Worm (Caenorhabditis elegans) whole organism, L2 larva: ENCODE measurements around the gene fbxa-90.
"Not testable (repeated sequence)": the region's sequence is repeated elsewhere in the genome, so short reads cannot be mapped to it uniquely, and the experiment has no call there.

Experiments
- R02D3.7 ChIP-seq: fragments of 150-350 bp; optimal IDR thresholded peaks from 2 replicates; lab custom pipeline; 2014; ENCODE audit warnings: missing biosample characterization, missing genetic modification characterization
- Y55F3AM.14 ChIP-seq: fragments of 200-800 bp; sonication (Bioruptor generic); optimal IDR thresholded peaks from 2 replicates; lab custom pipeline; 2018; ENCODE audit warnings: mild to moderate bottlenecking, missing genetic modification characterization, missing compliant biosample characterization
- ZK546.5 ChIP-seq: sonication (generic microtip); optimal IDR thresholded peaks from 2 replicates; lab custom pipeline; 2017; ENCODE audit warnings: missing biosample characterization, missing genetic modification characterization
- alr-1 ChIP-seq: fragments of 150-350 bp; optimal IDR thresholded peaks from 2 replicates; lab custom pipeline; 2014; ENCODE audit warnings: missing biosample characterization, missing genetic modification characterization
- aly-2 ChIP-seq: fragments of 150-350 bp; optimal IDR thresholded peaks from 2 replicates; lab custom pipeline; 2014; ENCODE audit warnings: missing biosample characterization, missing genetic modification characterization
- ama-1 ChIP-seq: fragments of 150-350 bp; optimal IDR thresholded peaks from 2 replicates; lab custom pipeline; 2018; ENCODE audit warnings: inconsistent platforms
- ceh-82 ChIP-seq: fragments of 150-350 bp; optimal IDR thresholded peaks from 2 replicates; lab custom pipeline; 2014; ENCODE audit warnings: missing biosample characterization, missing genetic modification characterization
- dmd-4 ChIP-seq: sonication (generic microtip); optimal IDR thresholded peaks from 2 replicates; lab custom pipeline; 2017; ENCODE audit warnings: missing biosample characterization, missing genetic modification characterization
- egl-27 ChIP-seq: sonication (generic microtip); optimal IDR thresholded peaks from 3 replicates; lab custom pipeline; 2017; ENCODE audit warnings: missing biosample characterization, missing genetic modification reagents, missing genetic modification characterization
- elt-1 ChIP-seq: fragments of 150-350 bp; optimal IDR thresholded peaks from 2 replicates; lab custom pipeline; 2014; ENCODE audit warnings: missing biosample characterization, missing genetic modification characterization
- elt-3 ChIP-seq: sonication (generic microtip); optimal IDR thresholded peaks from 2 replicates; lab custom pipeline; 2017; ENCODE audit warnings: missing biosample characterization, missing genetic modification characterization
- fos-1 ChIP-seq: fragments of 150-350 bp; optimal IDR thresholded peaks from 2 replicates; lab custom pipeline; 2014; ENCODE audit warnings: missing biosample characterization, missing genetic modification characterization
- gmeb-1 ChIP-seq: fragments of 150-350 bp; optimal IDR thresholded peaks from 2 replicates; lab custom pipeline; 2014; ENCODE audit warnings: missing biosample characterization, missing genetic modification characterization
- lin-11 ChIP-seq: fragments of 150-350 bp; sonication (generic microtip); optimal IDR thresholded peaks from 2 replicates; lab custom pipeline; 2014; ENCODE audit warnings: missing biosample characterization, missing genetic modification characterization, inconsistent platforms, mixed read lengths
- lin-39 ChIP-seq: fragments of 150-350 bp; optimal IDR thresholded peaks from 2 replicates; lab custom pipeline; 2014; ENCODE audit warnings: missing biosample characterization, missing genetic modification reagents, missing genetic modification characterization
- lsy-2 ChIP-seq, 2 experiments: fragments of 150-350 bp in 1 of 2; sonication (generic microtip) in 1 of 2; optimal IDR thresholded peaks; 2 replicates each; lab custom pipeline; 2014 to 2017; ENCODE audit warnings: missing biosample characterization in 2 of 2, missing genetic modification characterization in 2 of 2
- mab-5 ChIP-seq: fragments of 150-350 bp; optimal IDR thresholded peaks from 2 replicates; lab custom pipeline; 2014; ENCODE audit warnings: missing biosample characterization, missing genetic modification characterization
- mdl-1 ChIP-seq, 2 experiments: fragments of 150-350 bp in 1 of 2; sonication (generic microtip) in 1 of 2; optimal IDR thresholded peaks; 2 replicates each; lab custom pipeline; 2017; ENCODE audit warnings: missing biosample characterization in 2 of 2, missing genetic modification characterization in 2 of 2
- nhr-11 ChIP-seq: fragments of 150-350 bp; optimal IDR thresholded peaks from 2 replicates; lab custom pipeline; 2014; ENCODE audit warnings: missing biosample characterization, missing genetic modification characterization
- nhr-129 ChIP-seq: fragments of 150-350 bp; optimal IDR thresholded peaks from 2 replicates; lab custom pipeline; 2014; ENCODE audit warnings: missing biosample characterization, missing genetic modification characterization
- nhr-21 ChIP-seq: fragments of 150-350 bp; optimal IDR thresholded peaks from 2 replicates; lab custom pipeline; 2014; ENCODE audit warnings: missing biosample characterization, missing genetic modification characterization
- nhr-23 ChIP-seq: fragments of 150-350 bp; optimal IDR thresholded peaks from 2 replicates; lab custom pipeline; 2014; ENCODE audit warnings: missing biosample characterization, missing genetic modification reagents, missing genetic modification characterization
- nhr-6 ChIP-seq: fragments of 150-350 bp; optimal IDR thresholded peaks from 2 replicates; lab custom pipeline; 2014; ENCODE audit warnings: missing biosample characterization, missing genetic modification characterization
- nhr-77 ChIP-seq: fragments of 150-350 bp; optimal IDR thresholded peaks from 2 replicates; lab custom pipeline; 2014; ENCODE audit warnings: missing biosample characterization, missing genetic modification characterization
- peb-1 ChIP-seq: fragments of 150-350 bp; optimal IDR thresholded peaks from 2 replicates; lab custom pipeline; 2014; ENCODE audit warnings: missing biosample characterization, missing genetic modification characterization
- skn-1 ChIP-seq: sonication (generic microtip); optimal IDR thresholded peaks from 2 replicates; lab custom pipeline; 2017; ENCODE audit warnings: missing biosample characterization, missing genetic modification characterization
- sma-3 ChIP-seq: sonication (generic microtip); optimal IDR thresholded peaks from 2 replicates; lab custom pipeline; 2016; ENCODE audit warnings: missing genetic modification reagents, missing genetic modification characterization, missing compliant biosample characterization
- sma-9 ChIP-seq, 2 experiments: fragments of 150-350 bp in 1 of 2; sonication (generic microtip) in 1 of 2; optimal IDR thresholded peaks; 2 replicates each; lab custom pipeline; 2014 to 2016; ENCODE audit warnings: missing genetic modification characterization in 2 of 2, mild to moderate bottlenecking in 1 of 2, missing biosample characterization in 1 of 2, missing compliant biosample characterization in 1 of 2, missing genetic modification reagents in 1 of 2, moderate library complexity in 1 of 2
- unc-39 ChIP-seq: fragments of 150-350 bp; optimal IDR thresholded peaks from 2 replicates; lab custom pipeline; 2014; ENCODE audit warnings: missing biosample characterization, missing genetic modification characterization
- unc-55 ChIP-seq: fragments of 150-350 bp; sonication (generic microtip); optimal IDR thresholded peaks from 3 replicates; lab custom pipeline; 2014; ENCODE audit warnings: missing biosample characterization, missing genetic modification reagents, missing genetic modification characterization
- unc-62 ChIP-seq: fragments of 150-350 bp; optimal IDR thresholded peaks from 2 replicates; lab custom pipeline; 2014; ENCODE audit warnings: missing biosample characterization, missing genetic modification reagents, missing genetic modification characterization
- ztf-1 ChIP-seq: fragments of 200-800 bp; sonication (Bioruptor generic); conservative IDR thresholded peaks from 2 replicates; pipeline ENCODE4 v1.3.6; 2022; ENCODE audit warnings: missing genetic modification characterization, missing compliant biosample characterization
- ztf-4 ChIP-seq: fragments of 150-350 bp; optimal IDR thresholded peaks from 2 replicates; lab custom pipeline; 2014; ENCODE audit warnings: missing biosample characterization, missing genetic modification characterization

The fbxa-90 gene

ce11 chrV:16927345-16927744 lies 39.3 kb upstream of the fbxa-90 start, which contains the start of gene Y102A5C.36:
TSS of gene Y102A5C.36 (minus strand) at chrV:16927445.
- TF ChIP-seq nhr-77 (tag; lab: Kevin White, UChicago) (no peak), ama-1 (lab: Kevin White, UChicago) (no peak), nhr-6 (tag; lab: Kevin White, UChicago) (no peak), lin-11 (tag; lab: Kevin White, UChicago) (no peak), nhr-21 (tag; lab: Kevin White, UChicago) (no peak), fos-1 (no peak), peb-1 (tag; lab: Kevin White, UChicago) (no peak), ztf-4 (tag; lab: Kevin White, UChicago) (no peak), unc-62 (GFP tag; lab: Kevin White, UChicago) (no peak), dmd-4 (no peak), lin-39 (tag; lab: Kevin White, UChicago) (no peak), R02D3.7 (no peak)

ce11 chrV:16938731-16939130 lies 27.9 kb upstream of the fbxa-90 start, which contains the start of gene fbxa-148:
TSS of gene fbxa-148 (plus strand) at chrV:16939031.
- not testable (repeated sequence) for TF ChIP-seq egl-27, lin-11, nhr-11 (tag; lab: Kevin White, UChicago)
- TF ChIP-seq, all 48 proteins: peak for 0; not testable (repeated sequence) for 48

ce11 chrV:16948011-16948410 lies 18.6 kb upstream of the fbxa-90 start, which contains the start of gene fbxa-112:
TSS of gene fbxa-112 (minus strand) at chrV:16948111.
- TF ChIP-seq skn-1; sma-3; elt-1 (tag; lab: Kevin White, UChicago): not testable (repeated sequence)
- TF ChIP-seq, all 48 proteins: peak for 0; not testable (repeated sequence) for 48

ce11 chrV:16949609-16950008 lies 17.0 kb upstream of the fbxa-90 start, which contains the start of gene fbxa-111:
TSS of gene fbxa-111 (minus strand) at chrV:16949709.
- TF ChIP-seq nhr-23 (tag; lab: Kevin White, UChicago); ZK546.5 (tag; lab: Kevin White, UChicago); aly-2: not testable (repeated sequence)

ce11 chrV:16950036-16950435 lies 16.6 kb upstream of the fbxa-90 start:
- TF ChIP-seq mab-5, result no peak
- no peak for TF ChIP-seq lsy-2 (tag; optimal IDR thresholded peaks at IDR 0.05; lab: Kevin White, UChicago)
- TF ChIP-seq nhr-21 (tag; lab: Kevin White, UChicago), result no peak
- no peak for TF ChIP-seq elt-1 (tag; lab: Kevin White, UChicago)
- no peak for TF ChIP-seq unc-39 (tag; lab: Kevin White, UChicago)
- no peak for TF ChIP-seq nhr-11 (tag; lab: Kevin White, UChicago)
- TF ChIP-seq peb-1 (tag; lab: Kevin White, UChicago), result no peak
- TF ChIP-seq nhr-129 (tag; lab: Kevin White, UChicago), result no peak
- no peak for TF ChIP-seq aly-2
- no peak for TF ChIP-seq Y55F3AM.14 (GFP tag; lab: Kevin White, UChicago)
- TF ChIP-seq alr-1 (tag; lab: Kevin White, UChicago), result no peak

ce11 chrV:16951504-16951903 lies 15.1 kb upstream of the fbxa-90 start, which contains the start of gene clec-238:
TSS of gene clec-238 (plus strand) at chrV:16951804.
- no peak for TF ChIP-seq ZK546.5 (tag; lab: Kevin White, UChicago)
- no peak for TF ChIP-seq ceh-82 (tag; lab: Kevin White, UChicago)
- TF ChIP-seq unc-62 (GFP tag; lab: Kevin White, UChicago), result no peak
- TF ChIP-seq nhr-129 (tag; lab: Kevin White, UChicago), result no peak
- TF ChIP-seq nhr-77 (tag; lab: Kevin White, UChicago), result no peak
- TF ChIP-seq ztf-1 (GFP tag; lab: Robert Waterston, UW), result no peak
- TF ChIP-seq nhr-11 (tag; lab: Kevin White, UChicago), result no peak
- TF ChIP-seq mdl-1 (tag; optimal IDR thresholded peaks at IDR 0.05; lab: Kevin White, UChicago), result no peak
- TF ChIP-seq unc-39 (tag; lab: Kevin White, UChicago), result no peak

- TF ChIP-seq nhr-129 (tag; lab: Kevin White, UChicago), result no peak
- TF ChIP-seq nhr-21 (tag; lab: Kevin White, UChicago), result no peak
- TF ChIP-seq fos-1, result no peak
- no peak for TF ChIP-seq unc-55
- TF ChIP-seq dmd-4, result no peak
- TF ChIP-seq elt-3, result no peak
- no peak for TF ChIP-seq nhr-6 (tag; lab: Kevin White, UChicago)
- no peak for TF ChIP-seq gmeb-1
- no peak for TF ChIP-seq mdl-1 (tag; optimal IDR thresholded peaks at IDR 0.05; lab: Kevin White, UChicago)
- no peak for TF ChIP-seq nhr-11 (tag; lab: Kevin White, UChicago)
- TF ChIP-seq lsy-2 (tag; optimal IDR thresholded peaks at IDR 0.05; lab: Kevin White, UChicago), result no peak
- no peak for TF ChIP-seq alr-1 (tag; lab: Kevin White, UChicago)
- TF ChIP-seq Y55F3AM.14 (GFP tag; lab: Kevin White, UChicago), result no peak
- no peak for TF ChIP-seq sma-9 (GFP tag; optimal IDR thresholded peaks at IDR 0.05; lab: Kevin White, UChicago)
- no peak for TF ChIP-seq sma-9 (tag; optimal IDR thresholded peaks at IDR 0.05; lab: Kevin White, UChicago)
- TF ChIP-seq ztf-4 (tag; lab: Kevin White, UChicago), result no peak
Observed at ce11 chrV:16954766-16955165, 11.8 kb upstream of the fbxa-90 start, which contains the start of gene srh-206. TSS of gene srh-206 (minus strand) at chrV:16954866.
